Fruit fly (Drosophila melanogaster) whole organism, embryonic: Measurements from ENCODE around the gene CG5853.

Experiments used
- BEAF-32 ChIP-seq: fragments of 200-800 bp; sonication (Bioruptor generic); optimal IDR thresholded peaks from 3 replicates; lab custom pipeline; 2017; ENCODE audit warnings: missing biosample characterization, missing genetic modification characterization, mild to moderate bottlenecking, moderate library complexity, missing genetic modification reagents
- Bgb ChIP-seq: fragments of 200-800 bp; sonication (Bioruptor generic); IDR thresholded peaks from 2 replicates; pipeline ENCODE4 v1.3.6; 2022; ENCODE audit warnings: missing biosample characterization, missing genetic modification characterization; ENCODE audit not compliant: partially characterized antibody
- Blimp-1 ChIP-seq: fragments of 200-800 bp; sonication (Bioruptor generic); optimal IDR thresholded peaks from 3 replicates; lab custom pipeline; 2018; ENCODE audit warnings: missing biosample characterization, missing genetic modification characterization, mild to moderate bottlenecking, moderate library complexity, missing genetic modification reagents
- CG14860 ChIP-seq: fragments of 200-800 bp; sonication (Bioruptor generic); IDR thresholded peaks from 3 replicates; pipeline ENCODE4 v1.3.6; 2022; ENCODE audit warnings: missing biosample characterization, missing genetic modification characterization; ENCODE audit not compliant: partially characterized antibody
- CG16813 ChIP-seq: fragments of 200-800 bp; sonication (Bioruptor generic); IDR thresholded peaks from 3 replicates; pipeline ENCODE4 v1.3.6; 2022; ENCODE audit warnings: missing biosample characterization, missing genetic modification characterization; ENCODE audit not compliant: partially characterized antibody
- CG17186 ChIP-seq: fragments of 200-800 bp; sonication (Bioruptor generic); optimal IDR thresholded peaks from 3 replicates; lab custom pipeline; 2017; ENCODE audit warnings: missing biosample characterization, missing genetic modification reagents, missing genetic modification characterization
- CG2712 ChIP-seq: fragments of 200-800 bp; optimal IDR thresholded peaks from 3 replicates; lab custom pipeline; 2019; ENCODE audit warnings: missing biosample characterization, mild to moderate bottlenecking, missing genetic modification characterization, moderate library complexity
- CG2889 ChIP-seq: fragments of 200-800 bp; sonication (Bioruptor generic); IDR thresholded peaks from 3 replicates; pipeline ENCODE4 v1.3.6; 2022; ENCODE audit warnings: missing biosample characterization, missing genetic modification characterization
- CG34224 ChIP-seq: fragments of 200-800 bp; sonication (Bioruptor generic); IDR thresholded peaks from 3 replicates; pipeline ENCODE4 v1.3.6; 2022; ENCODE audit warnings: missing biosample characterization, missing genetic modification characterization; ENCODE audit not compliant: partially characterized antibody
- CG3726 ChIP-seq: fragments of 200-800 bp; sonication (Bioruptor generic); IDR thresholded peaks from 3 replicates; pipeline ENCODE4, ENCODE4 v1.3.6; 2022; ENCODE audit warnings: missing biosample characterization, missing genetic modification characterization
- CG3838 ChIP-seq: fragments of 200-800 bp; sonication (Bioruptor generic); optimal IDR thresholded peaks from 3 replicates; lab custom pipeline; 2016; ENCODE audit warnings: missing biosample characterization, missing genetic modification characterization
- CG6791 ChIP-seq: fragments of 200-800 bp; sonication (Bioruptor generic); IDR thresholded peaks from 3 replicates; pipeline ENCODE4 v1.3.6; 2022; ENCODE audit warnings: missing biosample characterization, missing genetic modification characterization; ENCODE audit not compliant: partially characterized antibody
- CG7963 ChIP-seq: fragments of 200-800 bp; sonication (Bioruptor generic); IDR thresholded peaks from 3 replicates; pipeline ENCODE4 v1.3.6; 2022; ENCODE audit warnings: missing biosample characterization, missing genetic modification characterization; ENCODE audit not compliant: partially characterized antibody
- CTCF ChIP-seq: fragments of 200-800 bp; sonication (Bioruptor generic); optimal IDR thresholded peaks from 2 replicates; lab custom pipeline; 2017; ENCODE audit warnings: missing biosample characterization, mild to moderate bottlenecking, missing genetic modification characterization, moderate library complexity
- CkIIα-i1 ChIP-seq: fragments of 200-800 bp; sonication (Bioruptor generic); IDR thresholded peaks from 2 replicates; pipeline ENCODE4 v1.3.6; 2022; ENCODE audit warnings: missing biosample characterization, missing genetic modification characterization
- Dip3 ChIP-seq: fragments of 200-800 bp; sonication (Bioruptor generic); optimal IDR thresholded peaks from 3 replicates; lab custom pipeline; 2016; ENCODE audit warnings: missing biosample characterization, missing genetic modification characterization
- Dp ChIP-seq: fragments of 200-800 bp; sonication (Bioruptor generic); optimal IDR thresholded peaks from 2 replicates; lab custom pipeline; 2018; ENCODE audit warnings: missing biosample characterization, mild to moderate bottlenecking, missing genetic modification characterization, moderate library complexity
- Dref ChIP-seq: fragments of 200-800 bp; sonication (Bioruptor generic); IDR thresholded peaks from 2 replicates; pipeline ENCODE4 v1.3.6; 2022; ENCODE audit warnings: missing biosample characterization, missing genetic modification characterization
- E2f2 ChIP-seq: fragments of 200-800 bp; sonication (Bioruptor generic); IDR thresholded peaks from 2 replicates; pipeline ENCODE4 v1.3.6; 2022; ENCODE audit warnings: missing biosample characterization, missing genetic modification characterization
- Eip74EF ChIP-seq, 2 experiments: fragments of 200-800 bp in 1 of 2; fragments of >200 bp in 1 of 2; sonication (Bioruptor generic) in 1 of 2; optimal IDR thresholded peaks; 2 replicates each; lab custom pipeline; 2017 to 2019; ENCODE audit warnings: missing biosample characterization in 2 of 2, missing genetic modification characterization in 2 of 2, mild to moderate bottlenecking in 1 of 2, moderate library complexity in 1 of 2
- HLH4C ChIP-seq: fragments of 200-800 bp; sonication (Bioruptor generic); IDR thresholded peaks from 3 replicates; pipeline ENCODE4 v1.3.6; 2022; ENCODE audit warnings: missing biosample characterization, missing genetic modification characterization; ENCODE audit not compliant: partially characterized antibody
- Hey ChIP-seq: fragments of 200-800 bp; sonication (Bioruptor generic); optimal IDR thresholded peaks from 3 replicates; lab custom pipeline; 2018; ENCODE audit warnings: missing biosample characterization, mild to moderate bottlenecking, missing genetic modification characterization
- Lim3 ChIP-seq: fragments of 200-800 bp; sonication (Bioruptor generic); IDR thresholded peaks from 2 replicates; pipeline ENCODE4 v1.3.6; 2022; ENCODE audit warnings: missing biosample characterization, missing genetic modification characterization
- Med ChIP-seq: fragments of 200-800 bp; sonication (Bioruptor generic); peaks from one replicate; lab custom pipeline; 2016; ENCODE audit warnings: missing biosample characterization, missing genetic modification characterization, mild to moderate bottlenecking, inconsistent platforms, moderate library complexity
- NK7.1 ChIP-seq: fragments of 200-800 bp; sonication (Bioruptor generic); optimal IDR thresholded peaks from 3 replicates; lab custom pipeline; 2016; ENCODE audit warnings: missing biosample characterization, missing genetic modification characterization
- Oaz ChIP-seq: fragments of 200-800 bp; sonication (Bioruptor generic); IDR thresholded peaks from 2 replicates; pipeline ENCODE4 v1.3.6; 2022; ENCODE audit warnings: missing biosample characterization, missing genetic modification characterization
- Pdp1 ChIP-seq, 2 experiments: fragments of 200-800 bp; sonication (Bioruptor generic); optimal IDR thresholded peaks; 3 replicates each; lab custom pipeline; 2016; ENCODE audit warnings: missing biosample characterization in 2 of 2, missing genetic modification characterization in 2 of 2, mild to moderate bottlenecking in 1 of 2, moderate library complexity in 1 of 2
- Ptx1 ChIP-seq: fragments of 200-800 bp; sonication (Bioruptor generic); IDR thresholded peaks from 2 replicates; pipeline ENCODE4 v1.3.6; 2022; ENCODE audit warnings: missing biosample characterization, missing genetic modification characterization
- Scr ChIP-seq: fragments of 200-800 bp; sonication (Bioruptor generic); IDR thresholded peaks from 2 replicates; pipeline ENCODE4 v1.3.6; 2022; ENCODE audit warnings: missing biosample characterization, missing genetic modification characterization; ENCODE audit not compliant: partially characterized antibody
- Six4 ChIP-seq: fragments of 200-800 bp; sonication (Bioruptor generic); optimal IDR thresholded peaks from 2 replicates; lab custom pipeline; 2016; ENCODE audit warnings: missing biosample characterization, missing genetic modification characterization
- Spps ChIP-seq: fragments of 200-800 bp; sonication (Bioruptor generic); optimal IDR thresholded peaks from 2 replicates; lab custom pipeline; 2018; ENCODE audit warnings: missing biosample characterization, mild to moderate bottlenecking, missing genetic modification characterization
- bbx ChIP-seq: fragments of 200-800 bp; sonication (Bioruptor generic); IDR thresholded peaks from 2 replicates; pipeline ENCODE4 v1.3.6; 2022; ENCODE audit warnings: missing biosample characterization, missing genetic modification characterization; ENCODE audit not compliant: partially characterized antibody
- chinmo ChIP-seq: fragments of 200-800 bp; sonication (Bioruptor generic); IDR thresholded peaks from 4 replicates; pipeline ENCODE4 v1.3.6; 2022; ENCODE audit warnings: missing biosample characterization, missing genetic modification characterization; ENCODE audit not compliant: partially characterized antibody
- cwo ChIP-seq: fragments of 200-800 bp; sonication (Bioruptor generic); optimal IDR thresholded peaks from 3 replicates; lab custom pipeline; 2017; ENCODE audit warnings: missing biosample characterization, missing genetic modification characterization, mild to moderate bottlenecking, moderate library complexity, missing genetic modification reagents
- fd3F ChIP-seq: fragments of 200-800 bp; sonication (Bioruptor generic); optimal IDR thresholded peaks from 2 replicates; lab custom pipeline; 2018; ENCODE audit warnings: missing biosample characterization, mild to moderate bottlenecking, missing genetic modification characterization, moderate library complexity
- hb ChIP-seq: fragments of 200-800 bp; sonication (Bioruptor generic); IDR thresholded peaks from 3 replicates; pipeline ENCODE4 v1.3.6; 2022; ENCODE audit warnings: missing biosample characterization, missing genetic modification characterization; ENCODE audit not compliant: partially characterized antibody
- jumu ChIP-seq: fragments of 200-800 bp; sonication (Bioruptor generic); optimal IDR thresholded peaks from 3 replicates; lab custom pipeline; 2016; ENCODE audit warnings: missing biosample characterization, missing genetic modification characterization
- kah ChIP-seq: fragments of 200-800 bp; sonication (Bioruptor generic); optimal IDR thresholded peaks from 2 replicates; lab custom pipeline; 2018; ENCODE audit warnings: missing biosample characterization, mild to moderate bottlenecking, missing genetic modification characterization
- kay ChIP-seq: fragments of 200-800 bp; sonication (Bioruptor generic); optimal IDR thresholded peaks from 2 replicates; lab custom pipeline; 2016; ENCODE audit warnings: missing biosample characterization, missing genetic modification characterization
- lola ChIP-seq, 3 experiments: fragments of >200 bp in 2 of 3; fragments of 200-800 bp in 1 of 3; sonication (Bioruptor generic) in 1 of 3; optimal IDR thresholded peaks; 2 replicates each; lab custom pipeline; 2017 to 2019; ENCODE audit warnings: missing biosample characterization in 3 of 3, missing genetic modification characterization in 3 of 3, mild to moderate bottlenecking in 1 of 3, moderate library complexity in 1 of 3
- nerfin-1 ChIP-seq: fragments of 200-800 bp; sonication (Bioruptor generic); optimal IDR thresholded peaks from 3 replicates; lab custom pipeline; 2019; ENCODE audit warnings: missing biosample characterization, mild to moderate bottlenecking, missing genetic modification characterization, moderate library complexity
- nerfin-2 ChIP-seq: fragments of 200-800 bp; sonication (Bioruptor generic); IDR thresholded peaks from 2 replicates; pipeline ENCODE4 v1.3.6; 2022; ENCODE audit warnings: missing biosample characterization, missing genetic modification characterization; ENCODE audit not compliant: partially characterized antibody
- pb ChIP-seq: fragments of 200-800 bp; sonication (Bioruptor generic); optimal IDR thresholded peaks from 3 replicates; lab custom pipeline; 2016; ENCODE audit warnings: missing biosample characterization, missing genetic modification characterization
- sna ChIP-seq: fragments of 200-800 bp; sonication (Bioruptor generic); IDR thresholded peaks from 2 replicates; pipeline ENCODE4 v1.3.6; 2022; ENCODE audit warnings: missing biosample characterization, missing genetic modification characterization; ENCODE audit not compliant: partially characterized antibody
- tna ChIP-seq: fragments of 200-800 bp; sonication (Bioruptor generic); IDR thresholded peaks from 2 replicates; pipeline ENCODE4 v1.3.6; 2022; ENCODE audit warnings: missing biosample characterization, missing genetic modification characterization; ENCODE audit not compliant: partially characterized antibody
- zen ChIP-seq: fragments of 200-800 bp; sonication (Bioruptor generic); optimal IDR thresholded peaks from 3 replicates; lab custom pipeline; 2018; ENCODE audit warnings: missing biosample characterization, mild to moderate bottlenecking, missing genetic modification characterization, moderate library complexity

CG5853 gene

dm6 chr2L:9968201-9968727 is 20.8 kb upstream of the CG5853 start (continued):
- peak; percentile 65; the same call in 1 of the 2 replicates for TF ChIP-seq nerfin-2
- TF ChIP-seq HLH4C (GFP tag; lab: Robert Waterston, UW), result peak; percentile 65
- peak; percentile 37 for TF ChIP-seq BEAF-32 (GFP tag; lab: Kevin White, UChicago)
- TF ChIP-seq CG7963 (GFP tag; lab: Robert Waterston, UW), result peak; percentile 46; the same call in 1 of the 3 replicates
- peak; percentile 20 for TF ChIP-seq CG2712
- TF ChIP-seq nerfin-1 (tag; lab: Kevin White, UChicago), result no peak
- 0 out of 2 replicates have a peak, but pooled peaks have one; percentile 27 for TF ChIP-seq bbx (GFP tag; lab: Robert Waterston, UW)
- TF ChIP-seq Bgb (GFP tag; lab: Robert Waterston, UW), result peak; percentile 53; the same call in 1 of the 2 replicates
- TF ChIP-seq kah (GFP tag; lab: Kevin White, UChicago), result no peak
- no peak for TF ChIP-seq fd3F (GFP tag; lab: Kevin White, UChicago)
- TF ChIP-seq chinmo, result 0 out of 4 replicates have a peak, but pooled peaks have one; percentile 53
- TF ChIP-seq Scr, result peak; percentile 50
- TF ChIP-seq CG14860 (GFP tag; lab: Robert Waterston, UW), result 0 out of 3 replicates have a peak, but pooled peaks have one; percentile 43
- peak; percentile 69 for TF ChIP-seq CG34224 (GFP tag; lab: Robert Waterston, UW)
- TF ChIP-seq hb, result 0 out of 3 replicates have a peak, but pooled peaks have one; percentile 31
- no peak for TF ChIP-seq Ptx1 (GFP tag; lab: Robert Waterston, UW)
- no peak for TF ChIP-seq Blimp-1 (GFP tag; lab: Kevin White, UChicago)
- TF ChIP-seq E2f2 (GFP tag; lab: Robert Waterston, UW), result peak; percentile 89
- no peak for TF ChIP-seq zen
- TF ChIP-seq NK7.1 (GFP tag; lab: Kevin White, UChicago), result no peak
- TF ChIP-seq Dp, result peak; percentile 73
- peak; percentile 31 for TF ChIP-seq tna (GFP tag; lab: Robert Waterston, UW)
- peak; percentile 70 for TF ChIP-seq Med
- peak in 1 of 2 experiments; percentile 74 for TF ChIP-seq Pdp1 (GFP tag; optimal IDR thresholded peaks at IDR 0.05; lab: Kevin White, UChicago)
- no peak for TF ChIP-seq CG3726
- peak; percentile 44; the same call in 1 of the 3 replicates for TF ChIP-seq CG6791
- no peak for TF ChIP-seq jumu

- TF ChIP-seq CG16813 (GFP tag; lab: Robert Waterston, UW) (peak; percentile 79), Dip3 (peak; percentile 80), sna (GFP tag; lab: Robert Waterston, UW) (peak; percentile 86), Six4 (GFP tag; lab: Kevin White, UChicago) (peak; percentile 62), Eip74EF (GFP tag; optimal IDR thresholded peaks at IDR 0.05; lab: Kevin White, UChicago) (peak in 1 of 2 experiments; percentile 84), pb (GFP tag; lab: Kevin White, UChicago) (peak; percentile 91), Lim3 (GFP tag; lab: Robert Waterston, UW) (no peak), Oaz (peak; percentile 71), jumu (peak; percentile 82), CTCF (GFP tag; lab: Kevin White, UChicago) (peak; percentile 64), hb (peak; percentile 76; the same call in 2 of the 3 replicates), CkIIα-i1 (GFP tag; lab: Robert Waterston, UW) (peak; percentile 3; the same call in 1 of the 2 replicates), Dref (peak; percentile 81), kay (GFP tag; lab: Kevin White, UChicago) (peak; percentile 36), Spps (peak; percentile 74), CG3838 (peak; percentile 71), cwo (peak; percentile 81), Hey (tag; lab: Kevin White, UChicago) (peak; percentile 90), CG2889 (no peak), CG17186 (GFP tag; lab: Kevin White, UChicago) (peak; percentile 89), lola (GFP tag; optimal IDR thresholded peaks at IDR 0.05; lab: Kevin White, UChicago) (peak in 1 of 3 experiments; percentile 61)
These were observed 19.7 kb upstream of the CG5853 start, which contains the start of the genes Dref and RpL13 for dm6 chr2L:9966983-9967737. Gene Dref, minus strand, starts transcription at chr2L:9967229. Gene RpL13, plus strand, starts transcription at chr2L:9967313.
